Worm (Caenorhabditis elegans): ENCODE measurements around the gene uaf-2.

The uaf-2 gene

DNA sequence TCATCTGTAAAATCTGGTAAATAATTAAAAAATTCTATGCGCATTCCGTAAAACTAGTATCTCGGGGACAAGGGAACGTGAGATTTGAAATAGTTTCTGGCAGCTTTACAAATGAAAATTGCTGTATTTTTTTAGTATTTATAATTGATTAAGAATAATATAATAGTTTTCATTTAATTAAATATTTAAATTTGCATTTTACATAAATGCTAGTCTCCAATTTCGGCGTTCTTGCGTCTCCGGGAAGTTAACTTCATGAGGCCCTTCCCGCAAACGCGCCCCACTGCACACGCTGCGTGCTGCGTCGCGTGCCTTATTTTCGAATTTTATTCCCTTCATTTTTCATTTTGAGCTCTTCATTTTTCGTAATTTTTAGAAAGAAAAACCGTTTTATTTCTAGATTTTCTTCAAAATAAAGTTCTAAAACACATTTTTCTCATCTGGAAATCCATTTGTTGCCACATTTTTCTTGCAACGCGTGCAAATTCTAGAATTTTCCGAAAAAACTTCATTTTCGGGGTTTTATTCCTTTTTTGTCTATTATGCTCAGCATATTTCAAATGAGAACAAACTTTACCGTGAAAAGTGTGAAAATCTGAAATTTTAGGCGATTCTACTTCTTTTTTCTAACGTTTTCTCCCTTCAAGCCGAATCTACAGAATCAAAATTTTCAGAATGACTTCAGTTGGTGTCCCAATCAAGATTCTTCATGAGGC lies 31.0 kb downstream of the uaf-2 start, which contains the start of the genes snx-13 and snr-1 (continued):
- TF ChIP-seq nhr-179 (tag; optimal IDR thresholded peaks at IDR 0.05) (no peak), efl-1 (GFP tag; optimal IDR thresholded peaks at IDR 0.05) (peak; percentile 16), ztf-26 (tag; optimal IDR thresholded peaks at IDR 0.05) (no peak), gei-17 (GFP tag; optimal IDR thresholded peaks at IDR 0.05) (no peak), dpl-1 (GFP tag; optimal IDR thresholded peaks at IDR 0.05) (no peak), F22D6.2 (tag; optimal IDR thresholded peaks at IDR 0.05) (peak; percentile 15), nfya-2 (GFP tag; IDR thresholded peaks at IDR 0.05) (no peak), fkh-3 (tag; optimal IDR thresholded peaks at IDR 0.05) (no peak), ztf-28 (GFP tag; IDR thresholded peaks at IDR 0.05) (peak; percentile 91; the same call in 1 of the 2 replicates), F39B2.1 (GFP tag; IDR thresholded peaks at IDR 0.05) (no peak), hlh-26 (GFP tag; conservative IDR thresholded peaks at IDR 0.05) (no peak), snpc-1.1 (tag; optimal IDR thresholded peaks at IDR 0.05; ENCODE audit: insufficient read depth) (peak; percentile 4)

ce11 chrIV:17084839-17085238 lies 33.7 kb downstream of the uaf-2 start:
- peak; percentile 9 for TF ChIP-seq lin-54 (GFP tag; optimal IDR thresholded peaks at IDR 0.05)
- no peak for TF ChIP-seq fkh-3 (tag; optimal IDR thresholded peaks at IDR 0.05)
- TF ChIP-seq Y56A3A.18 (GFP tag; IDR thresholded peaks at IDR 0.05), result no peak
- TF ChIP-seq ztf-22 (GFP tag; optimal IDR thresholded peaks at IDR 0.05), result no peak
- TF ChIP-seq snpc-4 (GFP tag; optimal IDR thresholded peaks at IDR 0.05), result no peak
- peak in 2 of 4 experiments; percentile 28 to 76 for TF ChIP-seq snpc-4 (tag; optimal IDR thresholded peaks at IDR 0.05)
- TF ChIP-seq mcd-1 (GFP tag; IDR thresholded peaks at IDR 0.05), result peak; percentile 34; the same call in 1 of the 2 replicates
- no peak for TF ChIP-seq nfya-1 (tag; optimal IDR thresholded peaks at IDR 0.05; ENCODE audit: borderline replicate concordance, insufficient read depth)
- no peak for TF ChIP-seq ekl-4 (GFP tag; IDR thresholded peaks at IDR 0.05)
- TF ChIP-seq D2030.7 (GFP tag; IDR thresholded peaks at IDR 0.05), result peak; percentile 43; the same call in 1 of the 2 replicates
- peak; percentile 53; the same call in 1 of the 2 replicates for TF ChIP-seq madf-3 (GFP tag; IDR thresholded peaks at IDR 0.05)
- peak; percentile 19 for TF ChIP-seq F49E8.2 (tag; optimal IDR thresholded peaks at IDR 0.05; ENCODE audit: insufficient read depth)
- no peak for TF ChIP-seq lag-1 (GFP tag; IDR thresholded peaks at IDR 0.05)
- no peak for TF ChIP-seq ceh-27 (GFP tag; optimal IDR thresholded peaks at IDR 0.05)
- no peak for TF ChIP-seq K11D2.4 (GFP tag; IDR thresholded peaks at IDR 0.05)
- TF ChIP-seq snpc-3.4 (tag; optimal IDR thresholded peaks at IDR 0.05), result peak; percentile 15
- peak; percentile 84 for TF ChIP-seq ceh-100 (GFP tag; IDR thresholded peaks at IDR 0.05)
- peak; percentile 86 for TF ChIP-seq attf-6 (GFP tag; IDR thresholded peaks at IDR 0.05)
- no peak for TF ChIP-seq tbp1 (GFP tag; optimal IDR thresholded peaks at IDR 0.05)
- no peak for TF ChIP-seq dox-1 (GFP tag; IDR thresholded peaks at IDR 0.05)

- TF ChIP-seq aptf-2 (GFP tag; conservative IDR thresholded peaks at IDR 0.05) (no peak), lir-1 (GFP tag; conservative IDR thresholded peaks at IDR 0.05) (no peak), attf-5 (GFP tag; optimal IDR thresholded peaks at IDR 0.05) (no peak), rcor-1 (GFP tag; IDR thresholded peaks at IDR 0.05) (no peak), F10E7.11 (tag; optimal IDR thresholded peaks at IDR 0.05) (no peak), sea-2 (GFP tag; IDR thresholded peaks at IDR 0.05) (no peak), cebp-1 (GFP tag; IDR thresholded peaks at IDR 0.05) (no peak), cebp-1 (tag; optimal IDR thresholded peaks at IDR 0.05) (no peak), F55B11.4 (tag; optimal IDR thresholded peaks at IDR 0.05; ENCODE audit: borderline replicate concordance, insufficient read depth) (no peak), mcd-1 (GFP tag; IDR thresholded peaks at IDR 0.05) (peak; percentile 47; the same call in 1 of the 2 replicates), nhr-27 (tag; optimal IDR thresholded peaks at IDR 0.05) (no peak), bed-2 (GFP tag; IDR thresholded peaks at IDR 0.05) (no peak), snpc-4 (GFP tag; optimal IDR thresholded peaks at IDR 0.05) (no peak), snpc-4 (tag; optimal IDR thresholded peaks at IDR 0.05) (peak in 3 of 4 experiments; percentile 22 to 74 (median 30)), F33H1.4 (GFP tag; IDR thresholded peaks at IDR 0.05) (no peak), hrde-1 (tag; optimal IDR thresholded peaks at IDR 0.05; ENCODE audit: borderline replicate concordance) (no peak), madf-3 (GFP tag; IDR thresholded peaks at IDR 0.05) (no peak), nfya-1 (tag; optimal IDR thresholded peaks at IDR 0.05; ENCODE audit: borderline replicate concordance, insufficient read depth) (no peak), ceh-79 (tag; optimal IDR thresholded peaks at IDR 0.05) (no peak)
These were observed 34.2 kb downstream of the uaf-2 start for ce11 chrIV:17084317-17084716.
